Fruit fly (Drosophila melanogaster) whole organism, embryonic: ENCODE data around the gene CG31792.

Source experiments
- CG10321 ChIP-seq: fragments of 200-800 bp; sonication (Bioruptor generic); IDR thresholded peaks from 2 replicates; pipeline ENCODE4 v1.3.6; 2022; ENCODE audit warnings: missing biosample characterization, missing genetic modification characterization
- CG10543 ChIP-seq: fragments of 200-800 bp; sonication (Bioruptor generic); optimal IDR thresholded peaks from 3 replicates; lab custom pipeline; 2017; ENCODE audit warnings: missing biosample characterization, mild to moderate bottlenecking, missing genetic modification characterization, moderate library complexity
- CG10565 ChIP-seq: fragments of 200-800 bp; sonication (Bioruptor generic); optimal IDR thresholded peaks from 3 replicates; lab custom pipeline; 2016; ENCODE audit warnings: missing biosample characterization, mild to moderate bottlenecking, missing genetic modification characterization
- CG11093 ChIP-seq: fragments of 200-800 bp; sonication (Bioruptor generic); IDR thresholded peaks from 3 replicates; pipeline ENCODE4 v1.3.6; 2022; ENCODE audit warnings: missing biosample characterization, missing genetic modification characterization
- CG11504 ChIP-seq: fragments of 200-800 bp; sonication (Bioruptor generic); optimal IDR thresholded peaks from 3 replicates; lab custom pipeline; 2019; ENCODE audit warnings: missing biosample characterization, mild to moderate bottlenecking, missing genetic modification characterization, moderate library complexity
- CG12104 ChIP-seq: fragments of 200-800 bp; sonication (Bioruptor generic); optimal IDR thresholded peaks from 3 replicates; lab custom pipeline; 2016; ENCODE audit warnings: missing biosample characterization, missing genetic modification characterization
- CG12659 ChIP-seq: fragments of 200-800 bp; sonication (Bioruptor generic); optimal IDR thresholded peaks from 3 replicates; lab custom pipeline; 2017; ENCODE audit warnings: mild to moderate bottlenecking, missing biosample characterization, missing genetic modification reagents, missing genetic modification characterization
- CG17829 ChIP-seq: fragments of 200-800 bp; optimal IDR thresholded peaks from 2 replicates; lab custom pipeline; 2019; ENCODE audit warnings: missing biosample characterization, mild to moderate bottlenecking, missing genetic modification characterization, moderate library complexity
- CG18262 ChIP-seq: fragments of 200-800 bp; optimal IDR thresholded peaks from 3 replicates; lab custom pipeline; 2019; ENCODE audit warnings: missing biosample characterization, mild to moderate bottlenecking, missing genetic modification characterization, moderate library complexity
- CG2120 ChIP-seq: fragments of 200-800 bp; sonication (Bioruptor generic); optimal IDR thresholded peaks from 3 replicates; lab custom pipeline; 2016; ENCODE audit warnings: missing biosample characterization, missing genetic modification characterization
- CG32772 ChIP-seq: fragments of 200-800 bp; sonication (Bioruptor generic); IDR thresholded peaks from 2 replicates; pipeline ENCODE4 v1.3.6; 2022; ENCODE audit warnings: missing biosample characterization, missing genetic modification characterization
- CG3995 ChIP-seq: fragments of 200-800 bp; sonication (Bioruptor generic); optimal IDR thresholded peaks from 3 replicates; lab custom pipeline; 2016; ENCODE audit warnings: missing biosample characterization, missing genetic modification characterization
- CG4854 ChIP-seq: fragments of 200-800 bp; sonication (Bioruptor generic); optimal IDR thresholded peaks from 2 replicates; lab custom pipeline; 2016; ENCODE audit warnings: missing biosample characterization, missing genetic modification characterization, inconsistent platforms
- CG6765 ChIP-seq: fragments of 200-800 bp; sonication (Bioruptor generic); optimal IDR thresholded peaks from 3 replicates; lab custom pipeline; 2017; ENCODE audit warnings: missing biosample characterization, mild to moderate bottlenecking, missing genetic modification characterization
- CG6854 ChIP-seq: fragments of 200-800 bp; sonication (Bioruptor generic); optimal IDR thresholded peaks from 3 replicates; lab custom pipeline; 2017; ENCODE audit warnings: missing biosample characterization, mild to moderate bottlenecking, missing genetic modification characterization
- CG8478 ChIP-seq: fragments of >200 bp; optimal IDR thresholded peaks from 2 replicates; lab custom pipeline; 2018
- CG8765 ChIP-seq: fragments of 200-800 bp; sonication (Bioruptor generic); IDR thresholded peaks from 2 replicates; pipeline ENCODE4 v1.3.6; 2022; ENCODE audit warnings: missing biosample characterization, missing genetic modification characterization
- CG9932 ChIP-seq: fragments of 200-800 bp; sonication (Bioruptor generic); IDR thresholded peaks from 2 replicates; pipeline ENCODE4 v1.3.6; 2022; ENCODE audit warnings: missing biosample characterization, missing genetic modification characterization
- Dad ChIP-seq: fragments of 200-800 bp; sonication (Bioruptor generic); optimal IDR thresholded peaks from 3 replicates; lab custom pipeline; 2016; ENCODE audit warnings: missing biosample characterization, missing genetic modification characterization
- Dip3 ChIP-seq: fragments of 200-800 bp; sonication (Bioruptor generic); optimal IDR thresholded peaks from 3 replicates; lab custom pipeline; 2016; ENCODE audit warnings: missing biosample characterization, missing genetic modification characterization
- Dref ChIP-seq: fragments of 200-800 bp; sonication (Bioruptor generic); IDR thresholded peaks from 2 replicates; pipeline ENCODE4 v1.3.6; 2022; ENCODE audit warnings: missing biosample characterization, missing genetic modification characterization
- ERR ChIP-seq: fragments of 200-800 bp; sonication (Bioruptor generic); optimal IDR thresholded peaks from 2 replicates; lab custom pipeline; 2016; ENCODE audit warnings: missing biosample characterization, missing genetic modification characterization
- Elba2 ChIP-seq: fragments of 200-800 bp; sonication (Bioruptor generic); optimal IDR thresholded peaks from 3 replicates; lab custom pipeline; 2016; ENCODE audit warnings: missing biosample characterization, missing genetic modification characterization
- Hr39 ChIP-seq: fragments of >200 bp; optimal IDR thresholded peaks from 2 replicates; lab custom pipeline; 2017
- Med ChIP-seq: fragments of 200-800 bp; sonication (Bioruptor generic); peaks from one replicate; lab custom pipeline; 2016; ENCODE audit warnings: missing biosample characterization, missing genetic modification characterization, mild to moderate bottlenecking, inconsistent platforms, moderate library complexity
- Mes4 ChIP-seq: fragments of 200-800 bp; sonication (Bioruptor generic); optimal IDR thresholded peaks from 2 replicates; lab custom pipeline; 2016; ENCODE audit warnings: missing biosample characterization, missing genetic modification characterization
- Nf-YB ChIP-seq: fragments of 200-800 bp; sonication (Bioruptor generic); optimal IDR thresholded peaks from 3 replicates; lab custom pipeline; 2019; ENCODE audit warnings: missing biosample characterization, mild to moderate bottlenecking, missing genetic modification characterization, moderate library complexity
- NfI ChIP-seq: fragments of 200-800 bp; sonication (Bioruptor generic); optimal IDR thresholded peaks from 3 replicates; lab custom pipeline; 2018; ENCODE audit warnings: missing biosample characterization, mild to moderate bottlenecking, missing genetic modification characterization, moderate library complexity
- Taf1 ChIP-seq: fragments of 200-800 bp; sonication (Bioruptor generic); IDR thresholded peaks from 2 replicates; pipeline ENCODE4 v1.3.6; 2022; ENCODE audit warnings: missing biosample characterization, missing genetic modification characterization
- Usf ChIP-seq: fragments of 200-800 bp; sonication (Bioruptor generic); optimal IDR thresholded peaks from 2 replicates; lab custom pipeline; 2017; ENCODE audit warnings: missing genotype, missing biosample characterization, missing genetic modification characterization
- YL-1 ChIP-seq: fragments of 200-800 bp; sonication (Bioruptor generic); optimal IDR thresholded peaks from 3 replicates; lab custom pipeline; 2017; ENCODE audit warnings: missing biosample characterization, mild to moderate bottlenecking, missing genetic modification characterization
- ash1 ChIP-seq: fragments of 200-800 bp; sonication (Bioruptor generic); optimal IDR thresholded peaks from 2 replicates; lab custom pipeline; 2018; ENCODE audit warnings: missing biosample characterization, mild to moderate bottlenecking, missing genetic modification characterization
- bigmax ChIP-seq: fragments of 200-800 bp; sonication (Bioruptor generic); optimal IDR thresholded peaks from 2 replicates; lab custom pipeline; 2018; ENCODE audit warnings: missing biosample characterization, mild to moderate bottlenecking, missing genetic modification characterization
- corto ChIP-seq: fragments of 200-800 bp; sonication (Bioruptor generic); optimal IDR thresholded peaks from 2 replicates; lab custom pipeline; 2016; ENCODE audit warnings: missing biosample characterization, mild to moderate bottlenecking, missing genetic modification characterization, moderate library complexity
- cwo ChIP-seq: fragments of 200-800 bp; sonication (Bioruptor generic); optimal IDR thresholded peaks from 3 replicates; lab custom pipeline; 2017; ENCODE audit warnings: missing biosample characterization, missing genetic modification characterization, mild to moderate bottlenecking, moderate library complexity, missing genetic modification reagents
- ewg ChIP-seq: fragments of 200-800 bp; sonication (Bioruptor generic); optimal IDR thresholded peaks from 3 replicates; lab custom pipeline; 2017; ENCODE audit warnings: mild to moderate bottlenecking, missing biosample characterization, missing genetic modification reagents, missing genetic modification characterization
- fd102C ChIP-seq: fragments of 200-800 bp; sonication (Bioruptor generic); optimal IDR thresholded peaks from 2 replicates; lab custom pipeline; 2018; ENCODE audit warnings: missing biosample characterization, mild to moderate bottlenecking, missing genetic modification characterization, moderate library complexity
- fd64A ChIP-seq: fragments of 200-800 bp; sonication (Bioruptor generic); optimal IDR thresholded peaks from 3 replicates; lab custom pipeline; 2018; ENCODE audit warnings: missing biosample characterization, mild to moderate bottlenecking, missing genetic modification characterization
- gsb ChIP-seq: fragments of 200-800 bp; sonication (Bioruptor generic); IDR thresholded peaks from 2 replicates; pipeline ENCODE4 v1.3.6; 2022; ENCODE audit warnings: missing biosample characterization, missing genetic modification characterization
- her ChIP-seq: fragments of 200-800 bp; sonication (Bioruptor generic); optimal IDR thresholded peaks from 2 replicates; lab custom pipeline; 2016; ENCODE audit warnings: missing biosample characterization, missing genetic modification characterization
- hth ChIP-seq: fragments of >200 bp; optimal IDR thresholded peaks from 2 replicates; lab custom pipeline; 2017; ENCODE audit warnings: inconsistent platforms
- ind ChIP-seq: fragments of 200-800 bp; sonication (Bioruptor generic); optimal IDR thresholded peaks from 3 replicates; lab custom pipeline; 2016; ENCODE audit warnings: missing biosample characterization, missing genetic modification characterization
- lov ChIP-seq, 2 experiments: fragments of 200-800 bp in 1 of 2; fragments of >200 bp in 1 of 2; sonication (Bioruptor generic) in 1 of 2; IDR thresholded peaks in 1 of 2; optimal IDR thresholded peaks in 1 of 2; 2 replicates in 1 of 2; 3 replicates in 1 of 2; pipeline versions ENCODE4 v1.3.6 to Lab custom; 2017 to 2022; ENCODE audit warnings: missing biosample characterization in 1 of 2, missing genetic modification characterization in 1 of 2
- odd ChIP-seq: fragments of 200-800 bp; sonication (Bioruptor generic); optimal IDR thresholded peaks from 2 replicates; lab custom pipeline; 2017; ENCODE audit warnings: missing biosample characterization, mild to moderate bottlenecking, missing genetic modification characterization
- otp ChIP-seq: fragments of 200-800 bp; sonication (Bioruptor generic); IDR thresholded peaks from 3 replicates; pipeline ENCODE4, ENCODE4 v1.3.6; 2022; ENCODE audit warnings: missing biosample characterization, missing genetic modification characterization
- schlank ChIP-seq: fragments of 200-800 bp; sonication (Bioruptor generic); optimal IDR thresholded peaks from 2 replicates; lab custom pipeline; 2018; ENCODE audit warnings: missing biosample characterization, mild to moderate bottlenecking, missing genetic modification characterization
- sd ChIP-seq: fragments of 200-800 bp; sonication (Bioruptor generic); optimal IDR thresholded peaks from 3 replicates; lab custom pipeline; 2018; ENCODE audit warnings: missing biosample characterization, mild to moderate bottlenecking, missing genetic modification characterization, moderate library complexity
- slou ChIP-seq: fragments of 200-800 bp; sonication (Bioruptor generic); optimal IDR thresholded peaks from 3 replicates; lab custom pipeline; 2016; ENCODE audit warnings: missing biosample characterization, missing genetic modification characterization
- sob ChIP-seq: fragments of 200-800 bp; sonication (Bioruptor generic); IDR thresholded peaks from 2 replicates; pipeline ENCODE4 v1.3.6; 2022; ENCODE audit warnings: missing biosample characterization, missing genetic modification characterization
- stc ChIP-seq: fragments of 200-800 bp; sonication (Bioruptor generic); IDR thresholded peaks from 2 replicates; pipeline ENCODE4 v1.3.6; 2022; ENCODE audit warnings: missing biosample characterization, missing genetic modification characterization

The CG31792 gene

dm6 chr2L:18965367-18966213, 31.7 kb upstream of the CG31792 start (continued):
- peak; percentile 19; the same call in 1 of the 2 replicates for TF ChIP-seq CG9932 (GFP tag; lab: Robert Waterston, UW)
- TF ChIP-seq Dad, result no peak
- no peak for TF ChIP-seq CG6765
- TF ChIP-seq CG10321 (GFP tag; lab: Robert Waterston, UW), result no peak
- no peak for TF ChIP-seq fd64A
- TF ChIP-seq CG8478 (lab: Kevin White, UChicago), result no peak
- no peak for TF ChIP-seq Usf (GFP tag; lab: Kevin White, UChicago)
- TF ChIP-seq cwo (GFP tag; lab: Kevin White, UChicago), result peak; percentile 43
- no peak for TF ChIP-seq CG10565 (GFP tag; lab: Kevin White, UChicago)
- TF ChIP-seq fd102C (GFP tag; lab: Kevin White, UChicago), result no peak
- TF ChIP-seq CG11504 (tag; lab: Kevin White, UChicago), result peak; percentile 43
- TF ChIP-seq stc (GFP tag; lab: Robert Waterston, UW), result no peak
- TF ChIP-seq bigmax (GFP tag; lab: Kevin White, UChicago), result no peak
- no peak for TF ChIP-seq Dref (GFP tag; lab: Robert Waterston, UW)
- TF ChIP-seq CG11093, result no peak
- TF ChIP-seq odd (GFP tag; lab: Kevin White, UChicago), result no peak
- peak; percentile 29 for TF ChIP-seq Med (GFP tag; lab: Kevin White, UChicago)
- TF ChIP-seq slou, result no peak
- no peak for TF ChIP-seq Hr39 (lab: Kevin White, UChicago)
- TF ChIP-seq CG2120 (GFP tag; lab: Kevin White, UChicago), result no peak
- no peak for TF ChIP-seq CG18262 (tag; lab: Kevin White, UChicago)
- no peak for TF ChIP-seq lov (optimal IDR thresholded peaks at IDR 0.05; lab: Kevin White, UChicago)
- TF ChIP-seq lov (GFP tag; IDR thresholded peaks at IDR 0.05; lab: Robert Waterston, UW), result no peak
- TF ChIP-seq sd (tag; lab: Kevin White, UChicago), result peak; percentile 70
- TF ChIP-seq CG8765 (GFP tag; lab: Robert Waterston, UW), result no peak
- TF ChIP-seq gsb (GFP tag; lab: Robert Waterston, UW), result 0 out of 2 replicates have a peak, but pooled peaks have one; percentile 5
- no peak for TF ChIP-seq CG3995 (GFP tag; lab: Kevin White, UChicago)
- no peak for TF ChIP-seq ERR
- TF ChIP-seq otp (GFP tag; lab: Robert Waterston, UW), result no peak
- TF ChIP-seq Nf-YB (GFP tag; lab: Kevin White, UChicago), result peak; percentile 37
- TF ChIP-seq CG10543, result peak; percentile 13
- TF ChIP-seq Dip3, result no peak
- TF ChIP-seq CG17829 (tag; lab: Kevin White, UChicago), result peak; percentile 13
- no peak for TF ChIP-seq corto (GFP tag; lab: Kevin White, UChicago)
- TF ChIP-seq CG32772 (GFP tag; lab: Robert Waterston, UW), result no peak
- no peak for TF ChIP-seq schlank (tag; lab: Kevin White, UChicago)
- TF ChIP-seq Taf1, result peak; percentile 56
- TF ChIP-seq ewg (GFP tag; lab: Kevin White, UChicago), result peak; percentile 7
- TF ChIP-seq ash1, result no peak
- no peak for TF ChIP-seq hth (lab: Kevin White, UChicago)
- peak; percentile 8 for TF ChIP-seq NfI
- peak; percentile 4 for TF ChIP-seq CG6854 (GFP tag; lab: Kevin White, UChicago)
- TF ChIP-seq CG12659 (GFP tag; lab: Kevin White, UChicago), result no peak
- TF ChIP-seq ind (GFP tag; lab: Kevin White, UChicago), result no peak
- no peak for TF ChIP-seq CG4854 (GFP tag; lab: Kevin White, UChicago)
- no peak for TF ChIP-seq YL-1 (GFP tag; lab: Kevin White, UChicago)
- TF ChIP-seq sob, result peak; percentile 53
- no peak for TF ChIP-seq CG12104 (GFP tag; lab: Kevin White, UChicago)
- no peak for TF ChIP-seq her (GFP tag; lab: Kevin White, UChicago)
- no peak for TF ChIP-seq Elba2 (GFP tag; lab: Kevin White, UChicago)
- no peak for TF ChIP-seq Mes4
